Worm (Caenorhabditis elegans): ENCODE data around the gene prdx-6.

prdx-6 gene

DNA sequence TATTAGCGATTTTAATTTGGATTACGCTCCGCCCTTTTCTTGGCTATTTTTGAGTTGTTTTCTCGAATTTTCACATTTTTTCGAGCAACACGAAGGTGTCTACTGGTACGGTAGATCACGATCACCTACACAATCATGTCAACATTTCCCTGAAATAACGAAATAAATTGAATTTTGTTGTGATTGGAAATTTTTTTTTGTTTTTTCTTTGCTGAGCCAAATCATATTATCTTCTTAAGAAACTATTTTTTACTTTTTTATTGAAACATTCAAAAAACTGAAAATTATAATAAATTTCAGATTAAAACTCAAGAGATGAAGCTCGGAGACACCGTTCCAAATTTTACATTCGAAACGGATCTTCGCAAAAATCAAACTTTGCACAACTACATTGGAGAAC is at the start of gene prdx-6:
Gene prdx-6, plus strand, starts transcription at position 301 of the 400 bp plus-strand sequence.
- no peak for TF ChIP-seq ZK337.2 (GFP tag; IDR thresholded peaks at IDR 0.05)
- no peak for TF ChIP-seq spr-1 (tag; optimal IDR thresholded peaks at IDR 0.05)
- TF ChIP-seq madf-9 (GFP tag; conservative IDR thresholded peaks at IDR 0.05): no peak
- no peak for TF ChIP-seq duxl-1 (tag; optimal IDR thresholded peaks at IDR 0.05; ENCODE audit: poor library complexity)
- no peak for TF ChIP-seq tra-1 (GFP tag; IDR thresholded peaks at IDR 0.05)
- no peak for TF ChIP-seq ztf-7 (tag; optimal IDR thresholded peaks at IDR 0.05)
- TF ChIP-seq F26F4.8 (GFP tag; conservative IDR thresholded peaks at IDR 0.05): no peak
- TF ChIP-seq daf-8 (GFP tag; IDR thresholded peaks at IDR 0.05): no peak
- no peak for TF ChIP-seq ctbp-1 (GFP tag; IDR thresholded peaks at IDR 0.05)
- TF ChIP-seq mdt-29 (GFP tag; IDR thresholded peaks at IDR 0.05): no peak
- no peak for TF ChIP-seq unc-39 (tag; optimal IDR thresholded peaks at IDR 0.05)
- no peak for TF ChIP-seq mdl-1 (tag; optimal IDR thresholded peaks at IDR 0.05)
- TF ChIP-seq ceh-82 (tag; optimal IDR thresholded peaks at IDR 0.05): no peak
- TF ChIP-seq nhr-111 (GFP tag; optimal IDR thresholded peaks at IDR 0.05): no peak

DNA sequence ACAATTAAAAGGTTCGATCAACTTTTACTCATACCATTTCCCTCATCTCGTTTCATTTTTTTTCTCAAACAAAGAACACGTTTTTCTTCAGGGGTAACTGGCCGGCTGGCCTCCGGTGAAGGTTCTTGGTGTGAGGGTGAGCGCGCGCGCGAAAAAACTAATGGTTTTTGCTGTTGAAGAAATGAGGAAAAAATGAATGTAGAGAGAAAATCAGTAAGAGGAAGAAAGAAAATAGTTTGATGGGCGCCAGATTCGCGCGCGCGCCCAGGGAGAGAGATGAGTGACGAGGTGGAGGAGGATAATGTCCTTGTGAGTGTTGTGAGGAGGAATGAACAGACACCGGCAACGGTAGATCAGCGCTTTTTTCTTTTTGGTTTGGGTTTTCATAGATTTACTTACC is 47.3 kb upstream of the prdx-6 start:
- TF ChIP-seq hlh-30 (tag; optimal IDR thresholded peaks at IDR 0.05; ENCODE audit: insufficient read depth) (peak; percentile 5), nhr-77 (tag; optimal IDR thresholded peaks at IDR 0.05) (no peak), tag-97 (GFP tag; IDR thresholded peaks at IDR 0.05) (no peak), set-16 (GFP tag; IDR thresholded peaks at IDR 0.05) (0 out of 2 replicates have a peak, but pooled peaks have one; percentile 13), nhr-111 (GFP tag; optimal IDR thresholded peaks at IDR 0.05) (no peak), mep-1 (tag; optimal IDR thresholded peaks at IDR 0.05) (no peak), unc-62 (GFP tag; optimal IDR thresholded peaks at IDR 0.05 in 1 of 2) (peak in 1 of 2 experiments; percentile 78), unc-62 (tag; optimal IDR thresholded peaks at IDR 0.05) (no peak)

DNA sequence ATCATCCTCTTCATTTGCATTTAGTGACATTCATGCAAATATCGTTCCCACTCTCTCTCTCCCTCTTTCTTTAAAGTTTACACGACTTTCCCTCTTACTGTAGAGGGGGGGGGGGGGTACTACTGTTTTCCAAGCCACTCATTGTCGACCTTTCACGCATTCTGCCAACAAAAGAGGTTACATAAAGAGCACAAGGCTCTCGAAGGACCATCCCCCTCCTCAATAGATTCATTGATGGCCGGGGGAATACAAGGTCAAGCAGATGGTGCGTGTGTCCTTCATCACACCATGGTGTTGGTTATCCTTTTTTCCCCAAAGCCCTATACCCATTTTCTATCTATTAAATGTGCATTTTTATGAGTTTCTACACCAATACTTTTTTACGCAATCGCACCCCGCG is 45.4 kb upstream of the prdx-6 start:
- TF ChIP-seq aha-1 (tag) (peak; percentile 42), lsy-2 (tag; optimal IDR thresholded peaks at IDR 0.05) (no peak)

DNA sequence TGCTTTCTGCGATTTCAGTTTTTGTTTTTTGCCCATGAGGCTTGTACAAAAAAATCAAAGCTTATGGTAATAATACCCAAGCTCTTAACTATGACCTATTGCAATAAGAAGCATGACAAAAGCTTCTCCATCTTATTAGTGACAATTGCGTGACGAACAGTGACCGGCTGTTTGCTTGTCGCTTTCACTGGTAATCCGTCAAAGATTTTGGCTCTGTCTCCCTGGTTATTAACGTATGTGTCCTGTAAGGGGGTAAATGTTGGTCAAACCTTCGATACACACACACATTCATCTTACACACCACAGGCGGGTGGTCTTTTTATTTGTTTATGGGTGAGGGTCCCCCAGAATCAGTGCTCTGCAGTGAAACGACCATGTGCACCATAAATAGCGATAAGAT is 44.2 kb upstream of the prdx-6 start:
- TF ChIP-seq aha-1 (tag) (peak; percentile 56), ceh-28 (tag; optimal IDR thresholded peaks at IDR 0.05) (no peak), nhr-111 (GFP tag; optimal IDR thresholded peaks at IDR 0.05) (no peak)

DNA sequence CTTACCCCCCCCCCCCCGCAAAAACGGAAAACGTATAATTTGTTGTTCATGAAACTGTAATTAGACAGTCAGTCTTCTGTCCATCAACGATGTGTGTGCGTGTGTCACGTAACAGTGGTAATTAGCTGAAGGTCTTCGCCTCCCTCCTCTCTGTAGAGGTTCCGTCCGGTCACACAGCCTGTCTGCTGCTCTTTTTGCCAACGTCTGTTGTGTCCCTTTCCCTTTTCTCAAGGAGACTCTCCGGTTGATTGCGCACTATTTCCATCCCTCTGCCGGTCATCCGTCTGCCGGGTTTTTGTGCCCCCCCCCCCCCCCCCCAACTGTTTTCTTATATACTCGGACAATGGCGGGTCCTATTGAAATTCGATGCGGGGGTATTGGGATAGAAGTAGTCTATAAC is 42.7 kb upstream of the prdx-6 start:
- TF ChIP-seq set-16 (GFP tag; IDR thresholded peaks at IDR 0.05) (peak; percentile 66), php-3 (GFP tag; IDR thresholded peaks at IDR 0.05) (no peak), zfp-3 (GFP tag; conservative IDR thresholded peaks at IDR 0.05) (0 out of 2 replicates have a peak, but pooled peaks have one; percentile 21)

DNA sequence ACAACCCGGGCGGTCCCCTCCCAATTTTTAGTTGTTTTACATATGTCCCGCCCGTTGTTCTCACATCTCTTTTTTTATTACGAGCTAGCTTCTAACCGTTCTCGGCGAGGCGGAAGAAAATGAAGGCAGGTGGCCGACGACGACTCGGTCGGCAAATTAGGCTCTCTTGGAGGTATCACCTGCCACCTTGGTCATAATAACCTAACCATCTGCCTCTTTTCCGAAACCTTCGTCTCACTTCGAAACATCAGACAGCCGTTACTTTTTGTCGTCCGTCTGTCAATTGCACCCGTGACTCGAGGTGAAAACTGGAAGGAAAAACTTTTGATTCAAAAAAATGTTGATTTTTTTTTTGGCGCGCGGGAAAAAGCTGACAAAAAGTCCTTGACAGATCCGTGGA is 40.9 kb upstream of the prdx-6 start:
- TF ChIP-seq daf-8 (GFP tag; IDR thresholded peaks at IDR 0.05) (no peak), hif-1 (tag; optimal IDR thresholded peaks at IDR 0.05) (no peak), spr-3 (GFP tag; optimal IDR thresholded peaks at IDR 0.05) (no peak), arid-1 (GFP tag; conservative IDR thresholded peaks at IDR 0.05) (no peak), nhr-6 (tag; optimal IDR thresholded peaks at IDR 0.05) (no peak), daf-19 (GFP tag; conservative IDR thresholded peaks at IDR 0.05) (no peak), R02D3.7 (tag; optimal IDR thresholded peaks at IDR 0.05) (no peak), daf-16 (GFP tag; optimal IDR thresholded peaks at IDR 0.05) (no peak), daf-16 (tag; optimal IDR thresholded peaks at IDR 0.05) (no peak), ctbp-1 (GFP tag; IDR thresholded peaks at IDR 0.05) (no peak), lin-38 (GFP tag; IDR thresholded peaks at IDR 0.05) (no peak), ceh-82 (tag; optimal IDR thresholded peaks at IDR 0.05) (no peak), mxl-2 (GFP tag; conservative IDR thresholded peaks at IDR 0.05) (no peak), gei-8 (GFP tag; optimal IDR thresholded peaks at IDR 0.05) (no peak)
